Worm (Caenorhabditis elegans) whole organism, late embryonic: ENCODE results near the gene F55C9.11.

ENCODE experiments used
- C08G9.2 ChIP-seq: sonication (generic microtip); optimal IDR thresholded peaks from 2 replicates; lab custom pipeline; 2016; ENCODE audit warnings: mild to moderate bottlenecking, missing genetic modification characterization, moderate library complexity, missing compliant biosample characterization
- C38D4.7 ChIP-seq: fragments of 200-800 bp; sonication (Bioruptor generic); optimal IDR thresholded peaks from 2 replicates; lab custom pipeline; 2018; ENCODE audit warnings: mild to moderate bottlenecking, missing genetic modification characterization, moderate library complexity, missing compliant biosample characterization
- K02D7.2 ChIP-seq: sonication (generic microtip); optimal IDR thresholded peaks from 2 replicates; lab custom pipeline; 2017; ENCODE audit warnings: mild to moderate bottlenecking, missing genetic modification characterization, missing compliant biosample characterization
- K09A11.1 ChIP-seq: sonication (generic microtip); optimal IDR thresholded peaks from 2 replicates; lab custom pipeline; 2017; ENCODE audit warnings: antibody characterized with exemption, mild to moderate bottlenecking, missing genetic modification characterization, missing compliant biosample characterization; ENCODE audit not compliant: insufficient read depth
- ahr-1 ChIP-seq: sonication (generic microtip); optimal IDR thresholded peaks from 2 replicates; lab custom pipeline; 2016; ENCODE audit warnings: missing genetic modification characterization, missing compliant biosample characterization
- ceh-18 ChIP-seq: sonication (generic microtip); optimal IDR thresholded peaks from 2 replicates; lab custom pipeline; 2016; ENCODE audit warnings: missing genetic modification characterization, missing compliant biosample characterization
- ceh-19 ChIP-seq: fragments of 200-800 bp; sonication (Bioruptor generic); optimal IDR thresholded peaks from 2 replicates; lab custom pipeline; 2018; ENCODE audit warnings: mild to moderate bottlenecking, missing genetic modification characterization, missing compliant biosample characterization
- ceh-2 ChIP-seq: sonication (generic microtip); optimal IDR thresholded peaks from 2 replicates; lab custom pipeline; 2016; ENCODE audit warnings: missing genotype, missing genetic modification characterization, missing compliant biosample characterization
- ceh-30 ChIP-seq: fragments of 150-350 bp; optimal IDR thresholded peaks from 2 replicates; lab custom pipeline; 2014; ENCODE audit warnings: missing biosample characterization, missing genetic modification characterization
- ceh-31 ChIP-seq: sonication (generic microtip); optimal IDR thresholded peaks from 2 replicates; lab custom pipeline; 2016; ENCODE audit warnings: missing genetic modification characterization, missing compliant biosample characterization
- ceh-45 ChIP-seq: fragments of 200-800 bp; sonication (Bioruptor generic); IDR thresholded peaks from 2 replicates; pipeline ENCODE4 v1.3.6; 2022; ENCODE audit warnings: missing genetic modification reagents, missing genetic modification characterization, missing compliant biosample characterization
- ceh-48 ChIP-seq: sonication (generic microtip); optimal IDR thresholded peaks from 2 replicates; lab custom pipeline; 2016; ENCODE audit warnings: missing genetic modification characterization, inconsistent platforms, missing compliant biosample characterization
- dve-1 ChIP-seq: sonication (generic microtip); optimal IDR thresholded peaks from 2 replicates; lab custom pipeline; 2017; ENCODE audit warnings: antibody characterized with exemption, mild to moderate bottlenecking, missing genetic modification characterization, missing compliant biosample characterization
- elt-2 ChIP-seq: sonication (generic microtip); optimal IDR thresholded peaks from 2 replicates; lab custom pipeline; 2016; ENCODE audit warnings: missing genetic modification reagents, missing genetic modification characterization, missing compliant biosample characterization
- ets-4 ChIP-seq: sonication (generic microtip); optimal IDR thresholded peaks from 2 replicates; lab custom pipeline; 2016; ENCODE audit warnings: missing genetic modification characterization, missing compliant biosample characterization
- fkh-6 ChIP-seq: sonication (generic microtip); optimal IDR thresholded peaks from 2 replicates; lab custom pipeline; 2016; ENCODE audit warnings: missing genetic modification characterization, missing compliant biosample characterization
- gmeb-2 ChIP-seq: sonication (generic microtip); optimal IDR thresholded peaks from 2 replicates; lab custom pipeline; 2016; ENCODE audit warnings: missing genetic modification characterization, inconsistent platforms, missing compliant biosample characterization
- hlh-6 ChIP-seq: sonication (generic microtip); optimal IDR thresholded peaks from 2 replicates; lab custom pipeline; 2016; ENCODE audit warnings: missing genotype, missing genetic modification characterization, missing compliant biosample characterization
- lin-11 ChIP-seq: fragments of 200-800 bp; sonication (Bioruptor generic); optimal IDR thresholded peaks from 2 replicates; lab custom pipeline; 2018; ENCODE audit warnings: mild to moderate bottlenecking, missing genetic modification characterization, missing compliant biosample characterization
- mec-3 ChIP-seq: sonication (generic microtip); optimal IDR thresholded peaks from 2 replicates; lab custom pipeline; 2016; ENCODE audit warnings: borderline replicate concordance, missing genetic modification characterization, missing compliant biosample characterization
- nhr-11 ChIP-seq: fragments of 150-350 bp; optimal IDR thresholded peaks from 2 replicates; lab custom pipeline; 2014; ENCODE audit warnings: missing biosample characterization, missing genetic modification characterization
- nhr-232 ChIP-seq: sonication (generic microtip); optimal IDR thresholded peaks from 2 replicates; lab custom pipeline; 2016; ENCODE audit warnings: missing genetic modification characterization, missing compliant biosample characterization
- npax-4 ChIP-seq: sonication (generic microtip); optimal IDR thresholded peaks from 2 replicates; lab custom pipeline; 2016; ENCODE audit warnings: missing genetic modification characterization, missing compliant biosample characterization
- odd-2 ChIP-seq: sonication (generic microtip); optimal IDR thresholded peaks from 2 replicates; lab custom pipeline; 2017; ENCODE audit warnings: antibody characterized with exemption, mild to moderate bottlenecking, missing genetic modification characterization, missing compliant biosample characterization
- pag-3 ChIP-seq: sonication (generic microtip); optimal IDR thresholded peaks from 2 replicates; lab custom pipeline; 2016; ENCODE audit warnings: missing compliant biosample characterization, missing genetic modification characterization, borderline replicate concordance
- pax-1 ChIP-seq: fragments of 150-350 bp; optimal IDR thresholded peaks from 2 replicates; lab custom pipeline; 2014; ENCODE audit warnings: missing biosample characterization, missing genetic modification characterization
- pha-2 ChIP-seq: sonication (generic microtip); optimal IDR thresholded peaks from 2 replicates; lab custom pipeline; 2017; ENCODE audit warnings: mild to moderate bottlenecking, missing genetic modification characterization, missing compliant biosample characterization
- pha-4 ChIP-seq: fragments of 150-350 bp; optimal IDR thresholded peaks from 2 replicates; lab custom pipeline; 2018; ENCODE audit warnings: missing biosample characterization, missing genetic modification reagents, missing genetic modification characterization
- pqm-1 ChIP-seq: sonication (generic microtip); optimal IDR thresholded peaks from 2 replicates; lab custom pipeline; 2016; ENCODE audit warnings: missing genetic modification characterization, missing compliant biosample characterization
- pros-1 ChIP-seq: fragments of 150-350 bp; optimal IDR thresholded peaks from 2 replicates; lab custom pipeline; 2014; ENCODE audit warnings: missing biosample characterization, missing genetic modification reagents, missing genetic modification characterization
- rnt-1 ChIP-seq: sonication (generic microtip); optimal IDR thresholded peaks from 2 replicates; lab custom pipeline; 2016; ENCODE audit warnings: missing genetic modification characterization, missing compliant biosample characterization
- sdc-2 ChIP-seq: sonication (generic microtip); optimal IDR thresholded peaks from 2 replicates; lab custom pipeline; 2016; ENCODE audit warnings: missing genotype, missing genetic modification characterization, missing compliant biosample characterization
- sox-2 ChIP-seq: fragments of 200-800 bp; sonication (Bioruptor generic); IDR thresholded peaks from 2 replicates; pipeline ENCODE4 v1.3.6; 2022; ENCODE audit warnings: missing genetic modification reagents, missing genetic modification characterization, missing compliant biosample characterization
- syd-9 ChIP-seq: sonication (generic microtip); optimal IDR thresholded peaks from 2 replicates; lab custom pipeline; 2016; ENCODE audit warnings: mild to moderate bottlenecking, missing genetic modification characterization, moderate library complexity, missing compliant biosample characterization
- tbx-2 ChIP-seq: sonication (generic microtip); optimal IDR thresholded peaks from 2 replicates; lab custom pipeline; 2016; ENCODE audit warnings: missing genetic modification characterization, missing compliant biosample characterization
- tbx-7 ChIP-seq: sonication (generic microtip); optimal IDR thresholded peaks from 2 replicates; lab custom pipeline; 2016; ENCODE audit warnings: missing genotype, missing genetic modification characterization, missing compliant biosample characterization
- ttx-3 ChIP-seq: sonication (generic microtip); optimal IDR thresholded peaks from 2 replicates; lab custom pipeline; 2016; ENCODE audit warnings: missing genetic modification reagents, missing genetic modification characterization, missing compliant biosample characterization
- unc-3 ChIP-seq, 2 experiments: fragments of 200-800 bp in 1 of 2; sonication (Bioruptor generic) in 1 of 2; sonication (generic microtip) in 1 of 2; conservative IDR thresholded peaks in 1 of 2; optimal IDR thresholded peaks in 1 of 2; 2 replicates each; pipeline versions ENCODE4 v1.3.6 to Lab custom; 2016 to 2022; ENCODE audit warnings: missing compliant biosample characterization in 2 of 2, missing genetic modification characterization in 2 of 2, missing genetic modification reagents in 1 of 2
- unc-86 ChIP-seq: sonication (generic microtip); optimal IDR thresholded peaks from 2 replicates; lab custom pipeline; 2016; ENCODE audit warnings: missing genetic modification characterization, missing compliant biosample characterization
- ztf-16 ChIP-seq: sonication (generic microtip); optimal IDR thresholded peaks from 2 replicates; lab custom pipeline; 2017; ENCODE audit warnings: missing genetic modification characterization, missing compliant biosample characterization

The F55C9.11 gene

ce11 chrV:19306906-19307305, 2.6 kb downstream of the F55C9.11 start, which contains the start of gene F55C9.15:
Gene F55C9.15, minus strand, starts transcription at chrV:19307006.
- TF ChIP-seq unc-3 (GFP tag; conservative IDR thresholded peaks at IDR 0.05; lab: Robert Waterston, UW): no peak
- TF ChIP-seq unc-3 (tag; optimal IDR thresholded peaks at IDR 0.05; lab: Kevin White, UChicago): no peak
- no peak for TF ChIP-seq ceh-31 (tag; lab: Kevin White, UChicago)
- no peak for TF ChIP-seq K02D7.2 (tag; lab: Kevin White, UChicago)
- no peak for TF ChIP-seq fkh-6 (tag; lab: Kevin White, UChicago)
- no peak for TF ChIP-seq gmeb-2 (tag; lab: Kevin White, UChicago)
- no peak for TF ChIP-seq rnt-1
- no peak for TF ChIP-seq ceh-45 (GFP tag; lab: Robert Waterston, UW)
- TF ChIP-seq ets-4: no peak
- TF ChIP-seq C08G9.2 (tag; lab: Kevin White, UChicago): no peak
- no peak for TF ChIP-seq hlh-6 (tag; lab: Kevin White, UChicago)
- no peak for TF ChIP-seq pax-1 (tag; lab: Kevin White, UChicago)
- no peak for TF ChIP-seq pqm-1
- no peak for TF ChIP-seq sox-2 (GFP tag; lab: Robert Waterston, UW)
- no peak for TF ChIP-seq pros-1 (tag; lab: Kevin White, UChicago)

- TF ChIP-seq pax-1 (tag; lab: Kevin White, UChicago) (no peak), tbx-7 (tag; lab: Kevin White, UChicago) (no peak), nhr-11 (tag; lab: Kevin White, UChicago) (no peak), dve-1 (tag; lab: Kevin White, UChicago) (no peak), ceh-30 (tag; lab: Kevin White, UChicago) (no peak), odd-2 (tag; lab: Kevin White, UChicago) (no peak), ceh-48 (tag; lab: Kevin White, UChicago) (no peak)
Observed at ce11 chrV:19303589-19304174, 5.8 kb downstream of the F55C9.11 start, which contains the start of the genes fbxb-63 and fbxb-61. Gene fbxb-63, minus strand, starts transcription at chrV:19303730. Gene fbxb-61, plus strand, starts transcription at chrV:19304124.

ce11 chrV:19301934-19302333, 7.6 kb downstream of the F55C9.11 start, which contains the start of gene fbxb-62:
Gene fbxb-62, minus strand, starts transcription at chrV:19302034.
- TF ChIP-seq odd-2 (tag; lab: Kevin White, UChicago) (no peak), pag-3 (tag; lab: Kevin White, UChicago) (no peak), ceh-31 (tag; lab: Kevin White, UChicago) (no peak), K09A11.1 (tag; lab: Kevin White, UChicago) (no peak), unc-86 (tag; lab: Kevin White, UChicago) (no peak), nhr-11 (tag; lab: Kevin White, UChicago) (no peak), sdc-2 (no peak), lin-11 (tag; lab: Kevin White, UChicago) (no peak), sox-2 (GFP tag; lab: Robert Waterston, UW) (no peak), dve-1 (tag; lab: Kevin White, UChicago) (no peak), ceh-18 (tag; lab: Kevin White, UChicago) (no peak), ets-4 (no peak)

ce11 chrV:19299262-19299661, 10.2 kb downstream of the F55C9.11 start, which contains the start of gene F55C9.14:
Gene F55C9.14, plus strand, starts transcription at chrV:19299562.
- TF ChIP-seq nhr-232 (tag; lab: Kevin White, UChicago) (no peak), elt-2 (tag; lab: Kevin White, UChicago) (no peak), mec-3 (tag; lab: Kevin White, UChicago) (no peak), pha-2 (tag; lab: Kevin White, UChicago) (no peak), nhr-11 (tag; lab: Kevin White, UChicago) (no peak), npax-4 (tag; lab: Kevin White, UChicago) (no peak), ttx-3 (no peak), ceh-19 (no peak), ceh-31 (tag; lab: Kevin White, UChicago) (no peak), lin-11 (tag; lab: Kevin White, UChicago) (no peak), ztf-16 (tag; lab: Kevin White, UChicago) (no peak), ahr-1 (tag; lab: Kevin White, UChicago) (no peak), C38D4.7 (no peak), syd-9 (tag; lab: Kevin White, UChicago) (no peak), pha-4 (tag; lab: Kevin White, UChicago) (no peak), ceh-2 (tag; lab: Kevin White, UChicago) (no peak), tbx-7 (tag; lab: Kevin White, UChicago) (no peak), odd-2 (tag; lab: Kevin White, UChicago) (no peak), ceh-18 (tag; lab: Kevin White, UChicago) (no peak), tbx-2 (tag; lab: Kevin White, UChicago) (no peak)
